Worm (Caenorhabditis elegans) whole organism, L3 larva: ENCODE results near the gene T16G12.6.

Source experiments
- ama-1 ChIP-seq: fragments of 150-350 bp; optimal IDR thresholded peaks from 2 replicates; lab custom pipeline; 2018
- daf-12 ChIP-seq: fragments of 150-350 bp; optimal IDR thresholded peaks from 2 replicates; lab custom pipeline; 2014; ENCODE audit warnings: missing biosample characterization, missing genetic modification reagents, missing genetic modification characterization
- elt-1 ChIP-seq: fragments of 150-350 bp; optimal IDR thresholded peaks from 2 replicates; lab custom pipeline; 2014; ENCODE audit warnings: missing biosample characterization, missing genetic modification characterization
- elt-3 ChIP-seq, 3 experiments: fragments of 150-350 bp in 1 of 3; sonication (generic microtip) in 2 of 3; optimal IDR thresholded peaks; 2 replicates in 2 of 3; 4 replicates in 1 of 3; lab custom pipeline; 2014 to 2017; ENCODE audit warnings: missing biosample characterization in 3 of 3, missing genetic modification characterization in 3 of 3
- mdl-1 ChIP-seq: fragments of 150-350 bp; optimal IDR thresholded peaks from 2 replicates; lab custom pipeline; 2014; ENCODE audit warnings: missing biosample characterization, missing genetic modification characterization
- nhr-23 ChIP-seq: fragments of 150-350 bp; optimal IDR thresholded peaks from 2 replicates; lab custom pipeline; 2014; ENCODE audit warnings: missing biosample characterization, missing genetic modification reagents, missing genetic modification characterization
- pha-4 ChIP-seq: fragments of 150-350 bp; optimal IDR thresholded peaks from 2 replicates; lab custom pipeline; 2014; ENCODE audit warnings: missing biosample characterization, missing genetic modification reagents, missing genetic modification characterization
- skn-1 ChIP-seq: fragments of 150-350 bp; optimal IDR thresholded peaks from 2 replicates; lab custom pipeline; 2014; ENCODE audit warnings: missing biosample characterization, missing genetic modification characterization
- zag-1 ChIP-seq: fragments of 150-350 bp; optimal IDR thresholded peaks from 2 replicates; lab custom pipeline; 2014; ENCODE audit warnings: missing biosample characterization, missing genetic modification characterization

DNA sequence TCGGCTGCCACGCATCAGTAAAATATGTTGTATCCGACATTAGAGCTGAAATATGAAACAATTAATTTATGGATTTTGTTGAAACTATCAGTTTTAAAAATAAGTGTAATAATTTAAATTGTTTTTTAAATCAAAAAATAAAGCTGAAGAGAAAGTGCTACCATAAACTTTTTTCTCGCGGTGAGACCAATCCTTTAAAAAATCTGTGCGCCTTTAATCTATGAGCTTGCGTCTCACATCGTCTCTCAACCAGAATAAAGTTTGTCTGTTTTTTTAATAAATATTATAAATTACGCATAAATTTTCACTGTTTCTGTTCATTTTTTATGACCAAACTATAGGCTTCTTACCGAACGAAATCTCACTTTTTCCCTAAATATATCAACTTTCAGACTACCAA lies 13.9 kb downstream of the T16G12.6 start, which contains the start of gene T16H12.3:
- no peak for TF ChIP-seq mdl-1
- TF ChIP-seq zag-1 = no peak
- no peak for TF ChIP-seq skn-1 (tag; lab: Kevin White, UChicago)
- TF ChIP-seq pha-4 (tag; lab: Kevin White, UChicago) = no peak
- no peak for TF ChIP-seq daf-12 (tag; lab: Kevin White, UChicago)
- TF ChIP-seq nhr-23 = no peak
- no peak for TF ChIP-seq elt-3 (tag; optimal IDR thresholded peaks at IDR 0.05; lab: Kevin White, UChicago)
- no peak for TF ChIP-seq elt-1
- no peak for TF ChIP-seq ama-1 (lab: Kevin White, UChicago)
